Fruit fly (Drosophila melanogaster) whole organism, embryonic: ENCODE data around the gene CG7191.

Experiments
- Adf1 ChIP-seq: fragments of 200-800 bp; sonication (Bioruptor generic); IDR thresholded peaks from 2 replicates; pipeline ENCODE4 v1.3.6; 2022; ENCODE audit warnings: missing biosample characterization, missing genetic modification characterization
- CG10431 ChIP-seq: fragments of 200-800 bp; sonication (Bioruptor generic); optimal IDR thresholded peaks from 3 replicates; lab custom pipeline; 2018; ENCODE audit warnings: missing biosample characterization, mild to moderate bottlenecking, missing genetic modification characterization
- CG10565 ChIP-seq: fragments of 200-800 bp; sonication (Bioruptor generic); optimal IDR thresholded peaks from 3 replicates; lab custom pipeline; 2016; ENCODE audit warnings: missing biosample characterization, mild to moderate bottlenecking, missing genetic modification characterization
- CG11093 ChIP-seq: fragments of 200-800 bp; sonication (Bioruptor generic); IDR thresholded peaks from 3 replicates; pipeline ENCODE4 v1.3.6; 2022; ENCODE audit warnings: missing biosample characterization, missing genetic modification characterization
- CG11560 ChIP-seq: fragments of 200-800 bp; sonication (Bioruptor generic); IDR thresholded peaks from 3 replicates; pipeline ENCODE4 v1.3.6; 2022; ENCODE audit warnings: missing biosample characterization, missing genetic modification characterization
- CG12236 ChIP-seq: fragments of 200-800 bp; sonication (Bioruptor generic); optimal IDR thresholded peaks from 2 replicates; lab custom pipeline; 2016; ENCODE audit warnings: missing biosample characterization, missing genetic modification characterization
- CG12299 ChIP-seq: fragments of 200-800 bp; sonication (Bioruptor generic); optimal IDR thresholded peaks from 2 replicates; lab custom pipeline; 2018; ENCODE audit warnings: missing biosample characterization, mild to moderate bottlenecking, missing genetic modification characterization
- CG12659 ChIP-seq: fragments of 200-800 bp; sonication (Bioruptor generic); optimal IDR thresholded peaks from 3 replicates; lab custom pipeline; 2017; ENCODE audit warnings: mild to moderate bottlenecking, missing biosample characterization, missing genetic modification reagents, missing genetic modification characterization
- CG1832 ChIP-seq: fragments of 200-800 bp; sonication (Bioruptor generic); optimal IDR thresholded peaks from 2 replicates; lab custom pipeline; 2017; ENCODE audit warnings: missing biosample characterization, mild to moderate bottlenecking, missing genetic modification characterization, inconsistent platforms
- CG18619 ChIP-seq: fragments of 200-800 bp; sonication (Bioruptor generic); optimal IDR thresholded peaks from 3 replicates; lab custom pipeline; 2017; ENCODE audit warnings: missing biosample characterization, mild to moderate bottlenecking, missing genetic modification characterization
- CG18764 ChIP-seq: fragments of 200-800 bp; sonication (Bioruptor generic); optimal IDR thresholded peaks from 3 replicates; lab custom pipeline; 2016; ENCODE audit warnings: missing biosample characterization, missing genetic modification characterization
- CG2712 ChIP-seq: fragments of 200-800 bp; optimal IDR thresholded peaks from 3 replicates; lab custom pipeline; 2019; ENCODE audit warnings: missing biosample characterization, mild to moderate bottlenecking, missing genetic modification characterization, moderate library complexity
- CG31365 ChIP-seq: fragments of 200-800 bp; sonication (Bioruptor generic); optimal IDR thresholded peaks from 2 replicates; lab custom pipeline; 2018; ENCODE audit warnings: missing biosample characterization, mild to moderate bottlenecking, missing genetic modification characterization
- CG4328 ChIP-seq: fragments of 200-800 bp; sonication (Bioruptor generic); optimal IDR thresholded peaks from 3 replicates; lab custom pipeline; 2017; ENCODE audit warnings: missing biosample characterization, missing genetic modification reagents, missing genetic modification characterization
- CG5180 ChIP-seq: fragments of 200-800 bp; sonication (Bioruptor generic); optimal IDR thresholded peaks from 3 replicates; lab custom pipeline; 2017; ENCODE audit warnings: missing biosample characterization, missing genetic modification characterization, mild to moderate bottlenecking, moderate library complexity, missing genetic modification reagents
- CG7357 ChIP-seq: fragments of 200-800 bp; sonication (Bioruptor generic); IDR thresholded peaks from 3 replicates; pipeline ENCODE4 v1.3.6; 2022; ENCODE audit warnings: missing biosample characterization, missing genetic modification characterization
- CG8281 ChIP-seq: fragments of 200-800 bp; sonication (Bioruptor generic); optimal IDR thresholded peaks from 2 replicates; lab custom pipeline; 2018; ENCODE audit warnings: missing biosample characterization, mild to moderate bottlenecking, missing genetic modification characterization, moderate library complexity
- CG9797 ChIP-seq: fragments of 200-800 bp; sonication (Bioruptor generic); optimal IDR thresholded peaks from 3 replicates; lab custom pipeline; 2018; ENCODE audit warnings: missing biosample characterization, mild to moderate bottlenecking, missing genetic modification characterization
- CoRest ChIP-seq: fragments of 200-800 bp; sonication (Bioruptor generic); optimal IDR thresholded peaks from 3 replicates; lab custom pipeline; 2018; ENCODE audit warnings: missing biosample characterization, mild to moderate bottlenecking, missing genetic modification characterization, moderate library complexity
- Dek ChIP-seq: fragments of 200-800 bp; sonication (Bioruptor generic); optimal IDR thresholded peaks from 3 replicates; lab custom pipeline; 2019; ENCODE audit warnings: missing biosample characterization, mild to moderate bottlenecking, missing genetic modification characterization, moderate library complexity
- Doc3 ChIP-seq: fragments of 200-800 bp; sonication (Bioruptor generic); IDR thresholded peaks from 3 replicates; pipeline ENCODE4 v1.3.6; 2022; ENCODE audit warnings: missing biosample characterization, missing genetic modification characterization; ENCODE audit not compliant: partially characterized antibody
- Fer3 ChIP-seq: fragments of 200-800 bp; sonication (Bioruptor generic); optimal IDR thresholded peaks from 2 replicates; lab custom pipeline; 2018; ENCODE audit warnings: missing biosample characterization, mild to moderate bottlenecking, missing genetic modification characterization, moderate library complexity
- H2.0 ChIP-seq: fragments of 200-800 bp; sonication (Bioruptor generic); IDR thresholded peaks from 2 replicates; pipeline ENCODE4 v1.3.6; 2022; ENCODE audit warnings: missing biosample characterization, missing genetic modification characterization
- Hey ChIP-seq: fragments of 200-800 bp; sonication (Bioruptor generic); optimal IDR thresholded peaks from 3 replicates; lab custom pipeline; 2018; ENCODE audit warnings: missing biosample characterization, mild to moderate bottlenecking, missing genetic modification characterization
- Max ChIP-seq: fragments of 200-800 bp; sonication (Bioruptor generic); optimal IDR thresholded peaks from 2 replicates; lab custom pipeline; 2016; ENCODE audit warnings: missing biosample characterization, mild to moderate bottlenecking, missing genetic modification characterization
- Mes4 ChIP-seq: fragments of 200-800 bp; sonication (Bioruptor generic); optimal IDR thresholded peaks from 2 replicates; lab custom pipeline; 2016; ENCODE audit warnings: missing biosample characterization, missing genetic modification characterization
- NFAT ChIP-seq: fragments of 200-800 bp; sonication (Bioruptor generic); IDR thresholded peaks from 2 replicates; pipeline ENCODE4 v1.3.6; 2022; ENCODE audit warnings: missing biosample characterization, missing genetic modification characterization
- NK7.1 ChIP-seq: fragments of 200-800 bp; sonication (Bioruptor generic); optimal IDR thresholded peaks from 3 replicates; lab custom pipeline; 2016; ENCODE audit warnings: missing biosample characterization, missing genetic modification characterization
- Nf-YB ChIP-seq: fragments of 200-800 bp; sonication (Bioruptor generic); optimal IDR thresholded peaks from 3 replicates; lab custom pipeline; 2019; ENCODE audit warnings: missing biosample characterization, mild to moderate bottlenecking, missing genetic modification characterization, moderate library complexity
- Nf-YC ChIP-seq: fragments of 200-800 bp; optimal IDR thresholded peaks from 3 replicates; lab custom pipeline; 2019; ENCODE audit warnings: missing biosample characterization, mild to moderate bottlenecking, missing genetic modification characterization, moderate library complexity
- Sox100B ChIP-seq: fragments of 200-800 bp; sonication (Bioruptor generic); optimal IDR thresholded peaks from 3 replicates; lab custom pipeline; 2018; ENCODE audit warnings: missing biosample characterization, mild to moderate bottlenecking, missing genetic modification characterization
- Stat92E ChIP-seq, 3 experiments: fragments of >200 bp in 2 of 3; fragments of 200-800 bp in 1 of 3; sonication (Bioruptor generic) in 1 of 3; optimal IDR thresholded peaks; 2 replicates each; lab custom pipeline; 2017 to 2019; ENCODE audit warnings: missing biosample characterization in 3 of 3, missing genetic modification characterization in 3 of 3, mild to moderate bottlenecking in 1 of 3, moderate library complexity in 1 of 3
- abd-A ChIP-seq: fragments of 200-800 bp; sonication (Bioruptor generic); optimal IDR thresholded peaks from 3 replicates; lab custom pipeline; 2019; ENCODE audit warnings: missing biosample characterization, mild to moderate bottlenecking, missing genetic modification characterization, moderate library complexity
- bsh ChIP-seq, 2 experiments: fragments of 200-800 bp; sonication (Bioruptor generic); optimal IDR thresholded peaks; 2 replicates each; lab custom pipeline; 2017 to 2018; ENCODE audit warnings: mild to moderate bottlenecking in 2 of 2, missing biosample characterization in 2 of 2, missing genetic modification characterization in 2 of 2, moderate library complexity in 1 of 2
- dmrt99B ChIP-seq: fragments of 200-800 bp; sonication (Bioruptor generic); optimal IDR thresholded peaks from 2 replicates; lab custom pipeline; 2018; ENCODE audit warnings: missing biosample characterization, mild to moderate bottlenecking, missing genetic modification characterization, moderate library complexity
- dysf ChIP-seq: fragments of 200-800 bp; sonication (Bioruptor generic); IDR thresholded peaks from 3 replicates; pipeline ENCODE4 v1.3.6; 2022; ENCODE audit warnings: missing biosample characterization, missing genetic modification characterization
- fd102C ChIP-seq: fragments of 200-800 bp; sonication (Bioruptor generic); optimal IDR thresholded peaks from 2 replicates; lab custom pipeline; 2018; ENCODE audit warnings: missing biosample characterization, mild to moderate bottlenecking, missing genetic modification characterization, moderate library complexity
- gce ChIP-seq: fragments of 200-800 bp; sonication (Bioruptor generic); IDR thresholded peaks from 3 replicates; pipeline ENCODE4 v1.3.6; 2022; ENCODE audit warnings: missing biosample characterization, missing genetic modification characterization
- gcm2 ChIP-seq: fragments of 200-800 bp; sonication (Bioruptor generic); optimal IDR thresholded peaks from 2 replicates; lab custom pipeline; 2016; ENCODE audit warnings: missing biosample characterization, missing genetic modification characterization
- gro ChIP-seq: fragments of 200-800 bp; sonication (Bioruptor generic); optimal IDR thresholded peaks from 2 replicates; lab custom pipeline; 2016; ENCODE audit warnings: missing biosample characterization, missing genetic modification characterization
- gt ChIP-seq: fragments of 200-800 bp; sonication (Bioruptor generic); IDR thresholded peaks from 2 replicates; pipeline ENCODE4 v1.3.6; 2022; ENCODE audit warnings: missing biosample characterization, missing genetic modification characterization
- hb ChIP-seq: fragments of 200-800 bp; sonication (Bioruptor generic); IDR thresholded peaks from 3 replicates; pipeline ENCODE4 v1.3.6; 2022; ENCODE audit warnings: missing biosample characterization, missing genetic modification characterization; ENCODE audit not compliant: partially characterized antibody
- lmd ChIP-seq: fragments of 200-800 bp; sonication (Bioruptor generic); IDR thresholded peaks from 2 replicates; pipeline ENCODE4 v1.3.6; 2022; ENCODE audit warnings: missing biosample characterization, missing genetic modification characterization
- otp ChIP-seq: fragments of 200-800 bp; sonication (Bioruptor generic); IDR thresholded peaks from 3 replicates; pipeline ENCODE4, ENCODE4 v1.3.6; 2022; ENCODE audit warnings: missing biosample characterization, missing genetic modification characterization
- ranshi ChIP-seq: fragments of 200-800 bp; sonication (Bioruptor generic); IDR thresholded peaks from 2 replicates; pipeline ENCODE4 v1.3.6; 2022; ENCODE audit warnings: missing biosample characterization, missing genetic modification characterization
- salm ChIP-seq: fragments of 200-800 bp; sonication (Bioruptor generic); optimal IDR thresholded peaks from 2 replicates; lab custom pipeline; 2018; ENCODE audit warnings: missing biosample characterization, mild to moderate bottlenecking, missing genetic modification characterization
- schlank ChIP-seq: fragments of 200-800 bp; sonication (Bioruptor generic); optimal IDR thresholded peaks from 2 replicates; lab custom pipeline; 2018; ENCODE audit warnings: missing biosample characterization, mild to moderate bottlenecking, missing genetic modification characterization
- sd ChIP-seq: fragments of 200-800 bp; sonication (Bioruptor generic); optimal IDR thresholded peaks from 3 replicates; lab custom pipeline; 2018; ENCODE audit warnings: missing biosample characterization, mild to moderate bottlenecking, missing genetic modification characterization, moderate library complexity
- sens-2 ChIP-seq: fragments of 200-800 bp; sonication (Bioruptor generic); IDR thresholded peaks from 2 replicates; pipeline ENCODE4 v1.3.6; 2022; ENCODE audit warnings: missing biosample characterization, missing genetic modification characterization
- tup ChIP-seq: fragments of 200-800 bp; sonication (Bioruptor generic); optimal IDR thresholded peaks from 2 replicates; lab custom pipeline; 2016; ENCODE audit warnings: missing biosample characterization, mild to moderate bottlenecking, missing genetic modification characterization, moderate library complexity
- twi ChIP-seq: fragments of 200-800 bp; optimal IDR thresholded peaks from 2 replicates; lab custom pipeline; 2019; ENCODE audit warnings: missing biosample characterization, mild to moderate bottlenecking, missing genetic modification characterization, moderate library complexity

CG7191 gene

DNA sequence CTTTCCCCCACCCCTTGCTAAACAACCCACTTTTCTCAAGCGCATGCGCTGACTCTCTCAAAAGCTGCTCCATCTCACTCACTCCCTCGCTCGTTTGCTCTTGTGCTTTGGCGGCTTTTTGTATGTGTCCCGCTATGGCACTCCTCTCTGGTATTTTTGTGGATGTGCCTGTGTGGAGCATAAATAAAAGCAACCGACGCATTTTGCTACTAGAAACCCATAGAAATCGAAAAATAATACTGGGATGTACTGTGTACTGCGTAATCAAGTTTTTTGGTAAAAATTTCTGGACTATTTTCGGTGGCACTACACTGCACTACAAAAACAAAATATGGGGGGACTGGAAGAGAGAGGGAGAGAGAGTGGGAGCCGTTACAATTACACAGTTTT lies 42.3 kb downstream of the CG7191 start (continued):
- TF ChIP-seq CG10431 (GFP tag; lab: Kevin White, UChicago) = no peak
- no peak for TF ChIP-seq Nf-YB (GFP tag; lab: Kevin White, UChicago)
- no peak for TF ChIP-seq CG7357 (GFP tag; lab: Robert Waterston, UW)
- no peak for TF ChIP-seq sens-2 (GFP tag; lab: Robert Waterston, UW)
- TF ChIP-seq Mes4 = no peak
- no peak for TF ChIP-seq CG8281 (tag; lab: Kevin White, UChicago)
- TF ChIP-seq CG18764 (GFP tag; lab: Kevin White, UChicago) = no peak
- TF ChIP-seq CG31365 = no peak
- TF ChIP-seq CG1832 = peak; percentile 74
- TF ChIP-seq CG2712 (tag; lab: Kevin White, UChicago) = no peak
- no peak for TF ChIP-seq tup
- peak; percentile 4; the same call in 1 of the 2 replicates for TF ChIP-seq NFAT (GFP tag; lab: Robert Waterston, UW)
- no peak for TF ChIP-seq Dek (tag; lab: Kevin White, UChicago)
- TF ChIP-seq CG4328 (GFP tag; lab: Kevin White, UChicago) = no peak
- TF ChIP-seq CG5180 (GFP tag; lab: Kevin White, UChicago) = no peak
- TF ChIP-seq Adf1 = peak; percentile 74
- no peak for TF ChIP-seq H2.0 (GFP tag; lab: Robert Waterston, UW)
- TF ChIP-seq gt (GFP tag; lab: Robert Waterston, UW) = no peak
- no peak for TF ChIP-seq CG18619 (GFP tag; lab: Kevin White, UChicago)
- TF ChIP-seq gro (GFP tag; lab: Kevin White, UChicago) = peak; percentile 57
- TF ChIP-seq CG9797 (GFP tag; lab: Kevin White, UChicago) = peak; percentile 23
- TF ChIP-seq ranshi (GFP tag; lab: Robert Waterston, UW) = peak; percentile 17; the same call in 1 of the 2 replicates
- no peak for TF ChIP-seq bsh (GFP tag; optimal IDR thresholded peaks at IDR 0.05; lab: Kevin White, UChicago)
- no peak for TF ChIP-seq otp (GFP tag; lab: Robert Waterston, UW)
- TF ChIP-seq CG11093 = no peak
- no peak for TF ChIP-seq CG11560 (tag; lab: Robert Waterston, UW)
- TF ChIP-seq lmd (GFP tag; lab: Robert Waterston, UW) = no peak
- no peak for TF ChIP-seq Sox100B
- peak; percentile 79 for TF ChIP-seq abd-A (tag; lab: Kevin White, UChicago)
- peak; percentile 15 for TF ChIP-seq Nf-YC
- no peak for TF ChIP-seq Max (GFP tag; lab: Kevin White, UChicago)
- no peak; the same call in 2 of the 3 replicates for TF ChIP-seq dysf (GFP tag; lab: Robert Waterston, UW)
- no peak for TF ChIP-seq Hey (tag; lab: Kevin White, UChicago)
- no peak for TF ChIP-seq gcm2 (GFP tag; lab: Kevin White, UChicago)
- TF ChIP-seq twi (tag; lab: Kevin White, UChicago) = no peak
- no peak for TF ChIP-seq schlank (tag; lab: Kevin White, UChicago)
- TF ChIP-seq CG10565 = no peak
- TF ChIP-seq salm (tag; lab: Kevin White, UChicago) = no peak
- TF ChIP-seq fd102C = no peak
- no peak for TF ChIP-seq CG12299 (tag; lab: Kevin White, UChicago)
- TF ChIP-seq Stat92E (GFP tag; optimal IDR thresholded peaks at IDR 0.05; lab: Kevin White, UChicago) = no peak
- TF ChIP-seq CG12659 (GFP tag; lab: Kevin White, UChicago) = peak; percentile 50
- no peak for TF ChIP-seq Fer3
- peak; percentile 2 for TF ChIP-seq CoRest (tag; lab: Kevin White, UChicago)
- no peak for TF ChIP-seq NK7.1
- peak; percentile 14 for TF ChIP-seq dmrt99B (tag; lab: Kevin White, UChicago)
- TF ChIP-seq Doc3 = no peak
- no peak for TF ChIP-seq gce (GFP tag; lab: Robert Waterston, UW)
- no peak for TF ChIP-seq CG12236
- TF ChIP-seq hb (GFP tag; lab: Robert Waterston, UW) = no peak
- peak; percentile 98 for TF ChIP-seq sd (tag; lab: Kevin White, UChicago)
